Worm (Caenorhabditis elegans) whole organism, mixed stage, embryonic: ENCODE results near the gene txt-12.

ENCODE experiments used
- M03D4.4 ChIP-seq: sonication (generic microtip); optimal IDR thresholded peaks from 2 replicates; lab custom pipeline; 2017; ENCODE audit warnings: mild to moderate bottlenecking, missing genetic modification characterization, missing compliant biosample characterization
- bed-3 ChIP-seq: fragments of 200-800 bp; sonication (Bioruptor generic); optimal IDR thresholded peaks from 3 replicates; lab custom pipeline; 2018; ENCODE audit warnings: mild to moderate bottlenecking, missing genetic modification characterization, moderate library complexity, missing compliant biosample characterization
- blmp-1 ChIP-seq: fragments of 150-350 bp; optimal IDR thresholded peaks from 2 replicates; lab custom pipeline; 2014; ENCODE audit warnings: missing biosample characterization, missing genetic modification characterization
- ceh-39 ChIP-seq: fragments of 150-350 bp; optimal IDR thresholded peaks from 2 replicates; lab custom pipeline; 2014; ENCODE audit warnings: missing biosample characterization, missing genetic modification characterization
- ceh-43 ChIP-seq: fragments of 200-800 bp; sonication (Bioruptor generic); optimal IDR thresholded peaks from 2 replicates; lab custom pipeline; 2018; ENCODE audit warnings: mild to moderate bottlenecking, missing genetic modification characterization, moderate library complexity, missing compliant biosample characterization
- ces-1 ChIP-seq: fragments of 150-350 bp; optimal IDR thresholded peaks from 2 replicates; lab custom pipeline; 2014; ENCODE audit warnings: missing biosample characterization, missing genetic modification reagents, missing genetic modification characterization
- cnd-1 ChIP-seq: fragments of 200-800 bp; sonication (Bioruptor generic); optimal IDR thresholded peaks from 2 replicates; lab custom pipeline; 2018; ENCODE audit warnings: mild to moderate bottlenecking, missing genetic modification characterization, missing compliant biosample characterization
- elt-1 ChIP-seq: sonication (generic microtip); optimal IDR thresholded peaks from 2 replicates; lab custom pipeline; 2017; ENCODE audit warnings: missing genetic modification characterization, mild to moderate bottlenecking, missing compliant biosample characterization, antibody characterized with exemption, moderate library complexity, borderline replicate concordance; ENCODE audit not compliant: insufficient read depth
- elt-3 ChIP-seq: fragments of 150-350 bp; optimal IDR thresholded peaks from 2 replicates; lab custom pipeline; 2014; ENCODE audit warnings: missing biosample characterization, missing genetic modification characterization
- flh-1 ChIP-seq: fragments of 200-800 bp; sonication (Bioruptor generic); optimal IDR thresholded peaks from 2 replicates; lab custom pipeline; 2018; ENCODE audit warnings: mild to moderate bottlenecking, missing genetic modification characterization, moderate library complexity, missing compliant biosample characterization
- ham-2 ChIP-seq: fragments of 200-800 bp; sonication (Bioruptor generic); optimal IDR thresholded peaks from 2 replicates; lab custom pipeline; 2018; ENCODE audit warnings: mild to moderate bottlenecking, missing genetic modification characterization, missing compliant biosample characterization
- lin-13 ChIP-seq: fragments of 150-350 bp; optimal IDR thresholded peaks from 2 replicates; lab custom pipeline; 2014; ENCODE audit warnings: missing biosample characterization, missing genetic modification characterization
- lin-32 ChIP-seq: fragments of 200-800 bp; sonication (Bioruptor generic); optimal IDR thresholded peaks from 2 replicates; lab custom pipeline; 2018; ENCODE audit warnings: mild to moderate bottlenecking, missing genetic modification characterization, missing compliant biosample characterization
- lsy-2 ChIP-seq: fragments of 150-350 bp; optimal IDR thresholded peaks from 2 replicates; lab custom pipeline; 2014; ENCODE audit warnings: missing biosample characterization, missing genetic modification characterization
- mab-5 ChIP-seq: fragments of 150-350 bp; optimal IDR thresholded peaks from 2 replicates; lab custom pipeline; 2014; ENCODE audit warnings: missing biosample characterization, missing genetic modification characterization
- mls-2 ChIP-seq: sonication (generic microtip); optimal IDR thresholded peaks from 2 replicates; lab custom pipeline; 2016; ENCODE audit warnings: mild to moderate bottlenecking, missing genetic modification characterization, moderate library complexity, missing compliant biosample characterization
- nhr-2 ChIP-seq: fragments of 150-350 bp; optimal IDR thresholded peaks from 2 replicates; lab custom pipeline; 2014; ENCODE audit warnings: missing biosample characterization, missing genetic modification characterization
- nhr-28 ChIP-seq: fragments of 150-350 bp; optimal IDR thresholded peaks from 2 replicates; lab custom pipeline; 2014; ENCODE audit warnings: missing biosample characterization, missing genetic modification characterization
- nhr-76 ChIP-seq: sonication (generic microtip); optimal IDR thresholded peaks from 2 replicates; lab custom pipeline; 2017; ENCODE audit warnings: missing biosample characterization, missing genetic modification characterization
- pha-4 ChIP-seq: fragments of 150-350 bp; optimal IDR thresholded peaks from 2 replicates; lab custom pipeline; 2018; ENCODE audit warnings: missing biosample characterization, missing genetic modification reagents, missing genetic modification characterization
- sem-2 ChIP-seq: fragments of 200-800 bp; sonication (Bioruptor generic); optimal IDR thresholded peaks from 2 replicates; lab custom pipeline; 2018; ENCODE audit warnings: mild to moderate bottlenecking, missing genetic modification characterization, missing compliant biosample characterization
- sptf-1 ChIP-seq: sonication (generic microtip); optimal IDR thresholded peaks from 2 replicates; lab custom pipeline; 2017; ENCODE audit warnings: mild to moderate bottlenecking, missing genetic modification characterization, moderate library complexity, missing compliant biosample characterization
- tbx-8 ChIP-seq: fragments of 200-800 bp; sonication (Bioruptor generic); optimal IDR thresholded peaks from 2 replicates; lab custom pipeline; 2018; ENCODE audit warnings: mild to moderate bottlenecking, missing genetic modification characterization, moderate library complexity, missing compliant biosample characterization
- unc-120 ChIP-seq: sonication (generic microtip); optimal IDR thresholded peaks from 2 replicates; lab custom pipeline; 2017; ENCODE audit warnings: missing genetic modification characterization, missing compliant biosample characterization; ENCODE audit not compliant: poor library complexity, severe bottlenecking
- unc-39 ChIP-seq: fragments of 150-350 bp; optimal IDR thresholded peaks from 2 replicates; lab custom pipeline; 2014; ENCODE audit warnings: missing biosample characterization, missing genetic modification characterization
- unc-62 ChIP-seq: fragments of 150-350 bp; optimal IDR thresholded peaks from 2 replicates; lab custom pipeline; 2014; ENCODE audit warnings: missing biosample characterization, missing genetic modification reagents, missing genetic modification characterization
- zip-8 ChIP-seq: fragments of 150-350 bp; optimal IDR thresholded peaks from 2 replicates; lab custom pipeline; 2014; ENCODE audit warnings: missing biosample characterization, missing genetic modification characterization
- ztf-11 ChIP-seq: fragments of 150-350 bp; optimal IDR thresholded peaks from 2 replicates; lab custom pipeline; 2014; ENCODE audit warnings: missing biosample characterization, missing genetic modification characterization

txt-12 gene

DNA sequence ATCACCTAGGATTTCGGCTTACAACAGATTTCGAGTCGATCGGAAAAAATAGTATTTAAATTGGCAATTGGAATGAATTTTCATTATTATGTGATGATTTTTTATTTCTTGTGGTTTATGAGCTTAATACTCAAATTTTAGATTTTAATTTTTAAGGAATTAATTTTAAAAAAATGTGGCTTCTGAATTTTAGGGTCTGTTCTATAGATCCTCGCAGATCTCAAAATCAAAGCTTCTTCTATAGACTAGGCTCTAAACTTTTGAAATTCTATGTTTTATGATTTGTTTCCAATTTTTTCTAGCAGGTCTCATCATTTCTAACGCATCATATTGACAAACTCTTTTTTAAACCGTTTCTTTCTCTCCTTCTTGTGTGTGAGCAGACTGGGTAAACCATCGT lies at the start of gene txt-12:
TSS of gene txt-12 (plus strand) at position 301 of the 400 bp plus-strand sequence.
- TF ChIP-seq bed-3: no peak
- TF ChIP-seq lin-13 (tag; lab: Kevin White, UChicago): no peak
- no peak for TF ChIP-seq mls-2 (tag; lab: Kevin White, UChicago)
- TF ChIP-seq lin-32 (GFP tag; lab: Kevin White, UChicago): no peak
- TF ChIP-seq ces-1 (GFP tag; lab: Kevin White, UChicago): no peak
- TF ChIP-seq nhr-76 (tag; lab: Kevin White, UChicago): no peak
- no peak for TF ChIP-seq blmp-1 (tag; lab: Kevin White, UChicago)
- TF ChIP-seq zip-8 (tag; lab: Kevin White, UChicago): no peak
- TF ChIP-seq cnd-1 (tag; lab: Kevin White, UChicago): no peak
- no peak for TF ChIP-seq tbx-8 (GFP tag; lab: Kevin White, UChicago)
- TF ChIP-seq elt-3 (tag; lab: Kevin White, UChicago): no peak
- TF ChIP-seq, all 35 proteins: peak for 0

DNA sequence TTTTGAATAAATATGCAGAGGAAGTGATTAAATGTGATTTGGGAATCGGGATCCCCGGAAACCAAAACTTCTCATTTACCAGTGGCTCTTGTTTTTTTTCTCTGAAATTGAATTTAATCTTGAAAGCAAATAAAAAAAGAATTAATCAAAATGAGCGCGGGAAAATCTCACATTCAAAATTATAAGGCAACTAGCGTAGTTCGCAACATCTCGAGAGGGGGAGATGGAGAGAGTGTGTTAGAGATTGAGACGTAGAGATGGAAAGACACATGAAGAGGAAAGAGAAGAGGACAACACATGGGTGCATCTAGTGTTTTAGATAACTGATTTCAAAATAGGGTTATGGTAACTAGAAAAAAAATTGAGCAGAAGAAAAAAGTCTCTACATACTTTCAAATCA lies 44.7 kb upstream of the txt-12 start, which contains the start of gene sdc-3:
TSS of gene sdc-3 (minus strand) at position 101 of the 400 bp plus-strand sequence.
- no peak for TF ChIP-seq blmp-1 (tag; lab: Kevin White, UChicago)
- TF ChIP-seq mls-2 (tag; lab: Kevin White, UChicago): no peak
- no peak for TF ChIP-seq zip-8 (tag; lab: Kevin White, UChicago)
- TF ChIP-seq, all 35 proteins: peak for 0

DNA sequence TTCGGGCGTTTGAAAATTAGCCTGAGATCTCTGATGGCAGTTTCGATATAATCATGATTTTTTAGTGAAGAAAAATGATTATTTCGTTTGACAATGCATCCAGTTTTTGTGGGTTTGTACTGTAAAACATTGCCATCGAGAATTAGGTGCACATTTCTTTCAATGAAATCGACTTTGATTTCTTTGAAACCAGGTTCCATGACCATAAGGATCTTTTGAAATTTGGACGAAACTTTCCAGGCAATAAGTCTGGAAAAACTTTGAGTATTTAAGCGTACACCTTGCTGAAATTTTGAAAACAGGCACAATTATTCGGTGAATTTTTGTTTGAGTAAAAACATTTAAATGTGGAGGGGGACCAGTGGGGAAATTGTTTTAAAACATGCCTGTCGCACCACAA lies 41.0 kb upstream of the txt-12 start:
- TF ChIP-seq ceh-43 (GFP tag; lab: Kevin White, UChicago) (no peak), nhr-28 (tag; lab: Kevin White, UChicago) (no peak)

DNA sequence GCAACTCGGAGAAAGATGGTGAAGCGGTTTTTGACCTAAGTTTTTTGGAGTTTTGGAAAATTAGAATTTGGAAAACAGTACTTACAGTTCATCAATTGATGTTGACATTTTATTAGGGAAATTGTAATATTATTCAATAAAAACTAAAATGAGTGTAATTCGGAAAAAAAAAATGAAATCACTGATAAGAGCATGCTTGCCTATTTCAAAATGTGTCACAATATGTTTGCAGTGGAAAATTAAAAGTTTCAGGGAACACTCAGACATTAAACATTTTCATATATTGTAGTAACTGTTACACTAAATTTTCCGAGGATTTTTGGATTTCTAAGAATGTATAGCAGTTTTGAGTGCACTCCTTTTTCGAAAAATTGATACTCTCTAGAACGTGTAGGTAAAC lies 40.4 kb upstream of the txt-12 start, which contains the start of the genes fbxa-82 and C25D7.5:
TSS of gene fbxa-82 (minus strand) at position 163 of the 400 bp plus-strand sequence.
TSS of gene C25D7.5 (plus strand) at position 283 of the 400 bp plus-strand sequence.
- TF ChIP-seq sem-2 (GFP tag; lab: Kevin White, UChicago) (no peak), nhr-2 (tag; lab: Kevin White, UChicago) (no peak), nhr-76 (tag; lab: Kevin White, UChicago) (no peak), sptf-1 (tag; lab: Kevin White, UChicago) (no peak), unc-39 (tag; lab: Kevin White, UChicago) (no peak), ztf-11 (tag; lab: Kevin White, UChicago) (no peak), pha-4 (no peak), unc-62 (GFP tag; lab: Kevin White, UChicago) (no peak), lin-32 (GFP tag; lab: Kevin White, UChicago) (no peak), flh-1 (GFP tag; lab: Kevin White, UChicago) (no peak), elt-3 (tag; lab: Kevin White, UChicago) (no peak)

- no peak for TF ChIP-seq ces-1 (GFP tag; lab: Kevin White, UChicago)
- no peak for TF ChIP-seq pha-4
- peak; percentile 61 for TF ChIP-seq zip-8 (tag; lab: Kevin White, UChicago)
- TF ChIP-seq lsy-2 (tag; lab: Kevin White, UChicago): no peak
- TF ChIP-seq, all 35 proteins: peak for 1
These were observed 38.0 kb upstream of the txt-12 start for ce11 chrV:15054733-15055132.

- no peak for TF ChIP-seq M03D4.4 (tag; lab: Kevin White, UChicago)
- no peak for TF ChIP-seq ceh-43 (GFP tag; lab: Kevin White, UChicago)
- TF ChIP-seq flh-1 (GFP tag; lab: Kevin White, UChicago): no peak
- no peak for TF ChIP-seq ceh-39 (tag; lab: Kevin White, UChicago)
- no peak for TF ChIP-seq lin-13 (tag; lab: Kevin White, UChicago)
- no peak for TF ChIP-seq elt-1
- no peak for TF ChIP-seq nhr-28 (tag; lab: Kevin White, UChicago)
- TF ChIP-seq ces-1 (GFP tag; lab: Kevin White, UChicago): no peak
- no peak for TF ChIP-seq pha-4
- no peak for TF ChIP-seq unc-39 (tag; lab: Kevin White, UChicago)
- TF ChIP-seq unc-120 (tag; lab: Kevin White, UChicago): no peak
- TF ChIP-seq ham-2 (GFP tag; lab: Kevin White, UChicago): no peak
- TF ChIP-seq sem-2 (GFP tag; lab: Kevin White, UChicago): no peak
- no peak for TF ChIP-seq mls-2 (tag; lab: Kevin White, UChicago)
- TF ChIP-seq mab-5 (tag; lab: Kevin White, UChicago): no peak
- no peak for TF ChIP-seq lsy-2 (tag; lab: Kevin White, UChicago)
- TF ChIP-seq nhr-2 (tag; lab: Kevin White, UChicago): no peak
- TF ChIP-seq nhr-76 (tag; lab: Kevin White, UChicago): no peak
- TF ChIP-seq blmp-1 (tag; lab: Kevin White, UChicago): no peak
- no peak for TF ChIP-seq cnd-1 (tag; lab: Kevin White, UChicago)
These were observed 36.9 kb upstream of the txt-12 start, which contains the start of gene C25D7.16 for ce11 chrV:15055873-15056272. Gene C25D7.16, plus strand, starts transcription at chrV:15056173.
